Fruit fly (Drosophila melanogaster) whole organism, embryonic: ENCODE measurements around the gene Tgt.

Source experiments
- CG10274 ChIP-seq: fragments of 200-800 bp; sonication (Bioruptor generic); optimal IDR thresholded peaks from 3 replicates; lab custom pipeline; 2017; ENCODE audit warnings: missing biosample characterization, mild to moderate bottlenecking, missing genetic modification characterization
- CG11723 ChIP-seq: fragments of 200-800 bp; sonication (Bioruptor generic); optimal IDR thresholded peaks from 2 replicates; lab custom pipeline; 2017; ENCODE audit warnings: missing biosample characterization, mild to moderate bottlenecking, missing genetic modification characterization
- CG12219 ChIP-seq: fragments of 200-800 bp; sonication (Bioruptor generic); optimal IDR thresholded peaks from 3 replicates; lab custom pipeline; 2018; ENCODE audit warnings: missing biosample characterization, mild to moderate bottlenecking, missing genetic modification characterization
- CG12391 ChIP-seq: fragments of 200-800 bp; sonication (Bioruptor generic); optimal IDR thresholded peaks from 3 replicates; lab custom pipeline; 2018; ENCODE audit warnings: missing biosample characterization, mild to moderate bottlenecking, missing genetic modification characterization, moderate library complexity
- CG13624 ChIP-seq: fragments of 200-800 bp; sonication (Bioruptor generic); optimal IDR thresholded peaks from 2 replicates; lab custom pipeline; 2016; ENCODE audit warnings: missing biosample characterization, missing genetic modification characterization
- CG14710 ChIP-seq: fragments of 200-800 bp; sonication (Bioruptor generic); optimal IDR thresholded peaks from 3 replicates; lab custom pipeline; 2019; ENCODE audit warnings: missing biosample characterization, mild to moderate bottlenecking, missing genetic modification characterization, moderate library complexity
- CG3847 ChIP-seq: fragments of 200-800 bp; sonication (Bioruptor generic); IDR thresholded peaks from 2 replicates; pipeline ENCODE4 v1.3.6; 2022; ENCODE audit warnings: missing biosample characterization, missing genetic modification characterization
- CG5180 ChIP-seq: fragments of 200-800 bp; sonication (Bioruptor generic); optimal IDR thresholded peaks from 3 replicates; lab custom pipeline; 2017; ENCODE audit warnings: missing biosample characterization, missing genetic modification characterization, mild to moderate bottlenecking, moderate library complexity, missing genetic modification reagents
- CG5245 ChIP-seq: fragments of 200-800 bp; sonication (Bioruptor generic); optimal IDR thresholded peaks from 3 replicates; lab custom pipeline; 2016; ENCODE audit warnings: missing biosample characterization, missing genetic modification characterization
- CG6254 ChIP-seq: fragments of 200-800 bp; sonication (Bioruptor generic); optimal IDR thresholded peaks from 3 replicates; lab custom pipeline; 2017; ENCODE audit warnings: mild to moderate bottlenecking, missing biosample characterization, missing genetic modification reagents, missing genetic modification characterization
- CG7928 ChIP-seq: fragments of 200-800 bp; sonication (Bioruptor generic); optimal IDR thresholded peaks from 2 replicates; lab custom pipeline; 2017; ENCODE audit warnings: missing biosample characterization, mild to moderate bottlenecking, missing genetic modification characterization
- CG8944 ChIP-seq: fragments of 200-800 bp; sonication (Bioruptor generic); optimal IDR thresholded peaks from 3 replicates; lab custom pipeline; 2016; ENCODE audit warnings: missing biosample characterization, missing genetic modification characterization
- CG9215 ChIP-seq: fragments of 200-800 bp; sonication (Bioruptor generic); IDR thresholded peaks from 2 replicates; pipeline ENCODE4 v1.3.6; 2022; ENCODE audit warnings: missing biosample characterization, missing genetic modification characterization
- CTCF ChIP-seq: fragments of 200-800 bp; sonication (Bioruptor generic); optimal IDR thresholded peaks from 2 replicates; lab custom pipeline; 2017; ENCODE audit warnings: missing biosample characterization, mild to moderate bottlenecking, missing genetic modification characterization, moderate library complexity
- Doc3 ChIP-seq: fragments of 200-800 bp; sonication (Bioruptor generic); IDR thresholded peaks from 3 replicates; pipeline ENCODE4 v1.3.6; 2022; ENCODE audit warnings: missing biosample characterization, missing genetic modification characterization; ENCODE audit not compliant: partially characterized antibody
- Dp ChIP-seq: fragments of 200-800 bp; sonication (Bioruptor generic); optimal IDR thresholded peaks from 2 replicates; lab custom pipeline; 2018; ENCODE audit warnings: missing biosample characterization, mild to moderate bottlenecking, missing genetic modification characterization, moderate library complexity
- Dref ChIP-seq: fragments of 200-800 bp; sonication (Bioruptor generic); IDR thresholded peaks from 2 replicates; pipeline ENCODE4 v1.3.6; 2022; ENCODE audit warnings: missing biosample characterization, missing genetic modification characterization
- E2f2 ChIP-seq: fragments of 200-800 bp; sonication (Bioruptor generic); IDR thresholded peaks from 2 replicates; pipeline ENCODE4 v1.3.6; 2022; ENCODE audit warnings: missing biosample characterization, missing genetic modification characterization
- Fer2 ChIP-seq: fragments of 200-800 bp; sonication (Bioruptor generic); optimal IDR thresholded peaks from 2 replicates; lab custom pipeline; 2018; ENCODE audit warnings: missing biosample characterization, mild to moderate bottlenecking, missing genetic modification characterization, moderate library complexity
- GATAe ChIP-seq: fragments of 200-800 bp; sonication (Bioruptor generic); conservative IDR thresholded peaks from 2 replicates; pipeline ENCODE4 v1.3.6; 2022; ENCODE audit warnings: missing biosample characterization, missing genetic modification characterization
- H15 ChIP-seq: fragments of 200-800 bp; sonication (Bioruptor generic); IDR thresholded peaks from 3 replicates; pipeline ENCODE4 v1.3.6; 2022; ENCODE audit warnings: missing biosample characterization, missing genetic modification characterization
- HLH4C ChIP-seq: fragments of 200-800 bp; sonication (Bioruptor generic); IDR thresholded peaks from 3 replicates; pipeline ENCODE4 v1.3.6; 2022; ENCODE audit warnings: missing biosample characterization, missing genetic modification characterization; ENCODE audit not compliant: partially characterized antibody
- Hey ChIP-seq: fragments of 200-800 bp; sonication (Bioruptor generic); optimal IDR thresholded peaks from 3 replicates; lab custom pipeline; 2018; ENCODE audit warnings: missing biosample characterization, mild to moderate bottlenecking, missing genetic modification characterization
- Hmx ChIP-seq: fragments of 200-800 bp; sonication (Bioruptor generic); optimal IDR thresholded peaks from 2 replicates; lab custom pipeline; 2016; ENCODE audit warnings: missing biosample characterization, missing genetic modification characterization
- MESR4 ChIP-seq: fragments of 200-800 bp; sonication (Bioruptor generic); optimal IDR thresholded peaks from 2 replicates; lab custom pipeline; 2018; ENCODE audit warnings: missing biosample characterization, mild to moderate bottlenecking, missing genetic modification characterization, moderate library complexity
- Med ChIP-seq: fragments of 200-800 bp; sonication (Bioruptor generic); peaks from one replicate; lab custom pipeline; 2016; ENCODE audit warnings: missing biosample characterization, missing genetic modification characterization, mild to moderate bottlenecking, inconsistent platforms, moderate library complexity
- Ptx1 ChIP-seq: fragments of 200-800 bp; sonication (Bioruptor generic); IDR thresholded peaks from 2 replicates; pipeline ENCODE4 v1.3.6; 2022; ENCODE audit warnings: missing biosample characterization, missing genetic modification characterization
- Sry-δ ChIP-seq: fragments of 200-800 bp; sonication (Bioruptor generic); optimal IDR thresholded peaks from 2 replicates; lab custom pipeline; 2016; ENCODE audit warnings: missing biosample characterization, missing genetic modification characterization
- Stat92E ChIP-seq, 3 experiments: fragments of >200 bp in 2 of 3; fragments of 200-800 bp in 1 of 3; sonication (Bioruptor generic) in 1 of 3; optimal IDR thresholded peaks; 2 replicates each; lab custom pipeline; 2017 to 2019; ENCODE audit warnings: missing biosample characterization in 3 of 3, missing genetic modification characterization in 3 of 3, mild to moderate bottlenecking in 1 of 3, moderate library complexity in 1 of 3
- amos ChIP-seq: fragments of 200-800 bp; sonication (Bioruptor generic); IDR thresholded peaks from 2 replicates; pipeline ENCODE4 v1.3.6; 2022; ENCODE audit warnings: missing biosample characterization, missing genetic modification characterization; ENCODE audit not compliant: partially characterized antibody
- aop ChIP-seq: fragments of 200-800 bp; sonication (Bioruptor generic); IDR thresholded peaks from 2 replicates; pipeline ENCODE4 v1.3.6; 2022; ENCODE audit warnings: missing biosample characterization, missing genetic modification characterization
- ato ChIP-seq: fragments of 200-800 bp; sonication (Bioruptor generic); IDR thresholded peaks from 2 replicates; pipeline ENCODE4 v1.3.6; 2022; ENCODE audit warnings: missing biosample characterization, missing genetic modification characterization; ENCODE audit not compliant: partially characterized antibody
- chm ChIP-seq: fragments of 200-800 bp; sonication (Bioruptor generic); IDR thresholded peaks from 2 replicates; pipeline ENCODE4 v1.3.6; 2022; ENCODE audit warnings: missing biosample characterization, missing genetic modification characterization
- gfzf ChIP-seq: fragments of 200-800 bp; sonication (Bioruptor generic); optimal IDR thresholded peaks from 2 replicates; lab custom pipeline; 2016; ENCODE audit warnings: missing biosample characterization, mild to moderate bottlenecking, missing genetic modification characterization, moderate library complexity
- grn ChIP-seq: fragments of 200-800 bp; sonication (Bioruptor generic); optimal IDR thresholded peaks from 3 replicates; lab custom pipeline; 2017; ENCODE audit warnings: missing biosample characterization, missing genetic modification characterization
- gsb ChIP-seq: fragments of 200-800 bp; sonication (Bioruptor generic); IDR thresholded peaks from 2 replicates; pipeline ENCODE4 v1.3.6; 2022; ENCODE audit warnings: missing biosample characterization, missing genetic modification characterization
- gsb-n ChIP-seq: fragments of 200-800 bp; sonication (Bioruptor generic); optimal IDR thresholded peaks from 3 replicates; lab custom pipeline; 2018; ENCODE audit warnings: missing biosample characterization, mild to moderate bottlenecking, missing genetic modification characterization
- hb ChIP-seq: fragments of 200-800 bp; sonication (Bioruptor generic); IDR thresholded peaks from 3 replicates; pipeline ENCODE4 v1.3.6; 2022; ENCODE audit warnings: missing biosample characterization, missing genetic modification characterization; ENCODE audit not compliant: partially characterized antibody
- hbn ChIP-seq: fragments of 200-800 bp; sonication (Bioruptor generic); IDR thresholded peaks from 2 replicates; pipeline ENCODE4 v1.3.6; 2022; ENCODE audit warnings: missing biosample characterization, missing genetic modification characterization; ENCODE audit not compliant: partially characterized antibody
- knrl ChIP-seq: fragments of 200-800 bp; sonication (Bioruptor generic); IDR thresholded peaks from 3 replicates; pipeline ENCODE4 v1.3.6; 2022; ENCODE audit warnings: missing biosample characterization, missing genetic modification characterization; ENCODE audit not compliant: partially characterized antibody
- mld ChIP-seq: fragments of 200-800 bp; sonication (Bioruptor generic); IDR thresholded peaks from 3 replicates; pipeline ENCODE4 v1.3.6; 2022; ENCODE audit warnings: missing biosample characterization, missing genetic modification characterization; ENCODE audit not compliant: partially characterized antibody
- nau ChIP-seq: fragments of 200-800 bp; sonication (Bioruptor generic); optimal IDR thresholded peaks from 3 replicates; lab custom pipeline; 2017; ENCODE audit warnings: missing biosample characterization, mild to moderate bottlenecking, missing genetic modification characterization, missing genetic modification reagents
- pita ChIP-seq: fragments of 200-800 bp; sonication (Bioruptor generic); optimal IDR thresholded peaks from 2 replicates; lab custom pipeline; 2017; ENCODE audit warnings: missing biosample characterization, mild to moderate bottlenecking, missing genetic modification characterization
- pzg ChIP-seq: fragments of 200-800 bp; sonication (Bioruptor generic); optimal IDR thresholded peaks from 3 replicates; lab custom pipeline; 2018; ENCODE audit warnings: missing biosample characterization, mild to moderate bottlenecking, missing genetic modification characterization, moderate library complexity
- sens ChIP-seq: fragments of 200-800 bp; sonication (Bioruptor generic); peaks from one replicate; lab custom pipeline; 2016; ENCODE audit warnings: missing biosample characterization, missing genetic modification characterization
- slou ChIP-seq: fragments of 200-800 bp; sonication (Bioruptor generic); optimal IDR thresholded peaks from 3 replicates; lab custom pipeline; 2016; ENCODE audit warnings: missing biosample characterization, missing genetic modification characterization
- sna ChIP-seq: fragments of 200-800 bp; sonication (Bioruptor generic); IDR thresholded peaks from 2 replicates; pipeline ENCODE4 v1.3.6; 2022; ENCODE audit warnings: missing biosample characterization, missing genetic modification characterization; ENCODE audit not compliant: partially characterized antibody
- sug ChIP-seq: fragments of 200-800 bp; optimal IDR thresholded peaks from 2 replicates; lab custom pipeline; 2019; ENCODE audit warnings: missing biosample characterization, mild to moderate bottlenecking, missing genetic modification characterization, moderate library complexity
- tx ChIP-seq: fragments of 200-800 bp; sonication (Bioruptor generic); optimal IDR thresholded peaks from 2 replicates; lab custom pipeline; 2016; ENCODE audit warnings: missing biosample characterization, missing genetic modification characterization
- zen ChIP-seq: fragments of 200-800 bp; sonication (Bioruptor generic); optimal IDR thresholded peaks from 3 replicates; lab custom pipeline; 2018; ENCODE audit warnings: missing biosample characterization, mild to moderate bottlenecking, missing genetic modification characterization, moderate library complexity

Gene Tgt

DNA sequence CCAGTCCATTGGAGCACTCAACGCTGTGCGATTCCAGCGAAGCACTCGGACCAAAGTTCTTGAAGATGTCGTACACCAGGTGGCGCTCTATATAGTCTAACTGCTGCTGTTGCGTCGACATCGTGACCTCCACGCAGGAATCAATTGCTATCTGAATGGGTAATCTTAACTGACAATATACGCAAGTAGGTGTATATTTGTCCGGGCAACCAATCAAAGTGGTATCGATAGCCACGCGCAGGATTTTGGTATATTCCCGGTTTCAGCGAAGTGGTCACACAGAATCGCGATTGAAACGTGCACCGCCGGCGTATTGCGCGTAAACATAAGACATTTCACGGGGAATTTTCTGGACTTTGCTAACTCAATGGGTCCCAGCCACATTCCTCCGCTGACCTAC lies at the start of gene Tgt, which contains the start of gene CG5126 (continued):
- no peak for TF ChIP-seq Hmx
- TF ChIP-seq mld (GFP tag; lab: Robert Waterston, UW) = no peak
- TF ChIP-seq CG13624 (GFP tag; lab: Kevin White, UChicago) = no peak
- peak; percentile 34; the same call in 1 of the 2 replicates for TF ChIP-seq hbn (GFP tag; lab: Robert Waterston, UW)
- peak; percentile 69 for TF ChIP-seq Dref (GFP tag; lab: Robert Waterston, UW)
- peak; percentile 43; the same call in 2 of the 3 replicates for TF ChIP-seq knrl (GFP tag; lab: Robert Waterston, UW)
- TF ChIP-seq Fer2 = no peak
- 0 out of 3 replicates have a peak, but pooled peaks have one; percentile 36 for TF ChIP-seq Doc3 (GFP tag; lab: Robert Waterston, UW)
- TF ChIP-seq MESR4 (GFP tag; lab: Kevin White, UChicago) = peak; percentile 55
- peak; percentile 8 for TF ChIP-seq CG14710 (tag; lab: Kevin White, UChicago)
- TF ChIP-seq CG8944 (GFP tag; lab: Kevin White, UChicago) = no peak
- TF ChIP-seq CG9215 (GFP tag; lab: Robert Waterston, UW) = no peak
- peak; percentile 69; the same call in 1 of the 3 replicates for TF ChIP-seq hb (GFP tag; lab: Robert Waterston, UW)
- TF ChIP-seq CG12219 = no peak
- no peak for TF ChIP-seq CG5180
- no peak for TF ChIP-seq gsb-n (tag; lab: Kevin White, UChicago)
- TF ChIP-seq CG5245 (GFP tag; lab: Kevin White, UChicago) = no peak
- TF ChIP-seq pzg (GFP tag; lab: Kevin White, UChicago) = peak; percentile 74
- no peak for TF ChIP-seq nau
- TF ChIP-seq Hey = peak; percentile 24
- TF ChIP-seq CG12391 = no peak
- TF ChIP-seq Stat92E (GFP tag; optimal IDR thresholded peaks at IDR 0.05; lab: Kevin White, UChicago) = no peak
- peak; percentile 54 for TF ChIP-seq Sry-δ (GFP tag; lab: Kevin White, UChicago)
- no peak for TF ChIP-seq slou (GFP tag; lab: Kevin White, UChicago)
- TF ChIP-seq Dp (GFP tag; lab: Kevin White, UChicago) = peak; percentile 66
- TF ChIP-seq CG11723 (GFP tag; lab: Kevin White, UChicago) = no peak
- peak; percentile 67; the same call in 1 of the 2 replicates for TF ChIP-seq amos (GFP tag; lab: Robert Waterston, UW)
- no peak for TF ChIP-seq GATAe (GFP tag; lab: Robert Waterston, UW)
- peak; percentile 60 for TF ChIP-seq Med (GFP tag; lab: Kevin White, UChicago)
- peak; percentile 80 for TF ChIP-seq gfzf (GFP tag; lab: Kevin White, UChicago)
- TF ChIP-seq CTCF = peak; percentile 86
- peak; percentile 37; the same call in 1 of the 3 replicates for TF ChIP-seq HLH4C
- no peak for TF ChIP-seq CG6254 (GFP tag; lab: Kevin White, UChicago)
- peak; percentile 87 for TF ChIP-seq grn (GFP tag; lab: Kevin White, UChicago)
- TF ChIP-seq CG10274 (GFP tag; lab: Kevin White, UChicago) = no peak
- no peak for TF ChIP-seq aop
- no peak for TF ChIP-seq pita
- no peak for TF ChIP-seq sug (tag; lab: Kevin White, UChicago)
- no peak for TF ChIP-seq Ptx1 (GFP tag; lab: Robert Waterston, UW)
- TF ChIP-seq gsb (GFP tag; lab: Robert Waterston, UW) = no peak
- no peak for TF ChIP-seq CG3847 (GFP tag; lab: Robert Waterston, UW)
- peak; percentile 44; the same call in 1 of the 2 replicates for TF ChIP-seq sna
- peak; percentile 5; the same call in 1 of the 2 replicates for TF ChIP-seq ato (GFP tag; lab: Robert Waterston, UW)
- TF ChIP-seq H15 (GFP tag; lab: Robert Waterston, UW) = no peak
- peak; percentile 70 for TF ChIP-seq E2f2 (GFP tag; lab: Robert Waterston, UW)
- no peak for TF ChIP-seq sens (GFP tag; lab: Kevin White, UChicago)
- no peak for TF ChIP-seq tx (GFP tag; lab: Kevin White, UChicago)
- no peak for TF ChIP-seq chm (GFP tag; lab: Robert Waterston, UW)
- TF ChIP-seq zen (tag; lab: Kevin White, UChicago) = no peak
- no peak for TF ChIP-seq CG7928 (GFP tag; lab: Kevin White, UChicago)
